Worm (Caenorhabditis elegans): Measurements from ENCODE around the gene C24A3.4.

- TF ChIP-seq alr-1 (tag; optimal IDR thresholded peaks at IDR 0.05; ENCODE audit: borderline replicate concordance) (no peak), unc-62 (GFP tag; optimal IDR thresholded peaks at IDR 0.05) (no peak), jun-1 (tag; optimal IDR thresholded peaks at IDR 0.05) (no peak), pag-3 (tag; optimal IDR thresholded peaks at IDR 0.05; ENCODE audit: borderline replicate concordance, insufficient read depth) (no peak), egl-13 (tag; optimal IDR thresholded peaks at IDR 0.05) (no peak), ceh-90 (tag; optimal IDR thresholded peaks at IDR 0.05) (no peak), lin-35 (GFP tag; optimal IDR thresholded peaks at IDR 0.05) (no peak), irx-1 (tag; optimal IDR thresholded peaks at IDR 0.05) (no peak), fkh-8 (tag; optimal IDR thresholded peaks at IDR 0.05) (no peak), ztf-4 (tag; optimal IDR thresholded peaks at IDR 0.05) (no peak), elt-3 (tag; optimal IDR thresholded peaks at IDR 0.05) (no peak), lsy-2 (tag; optimal IDR thresholded peaks at IDR 0.05) (no peak), nhr-19 (GFP tag; conservative IDR thresholded peaks at IDR 0.05) (no peak)
Measured at ce11 chrX:9035142-9035541, 42.9 kb downstream of the C24A3.4 start.
